Fruit fly (Drosophila melanogaster) whole organism, embryonic: ENCODE measurements around the gene mbt.
A peak's percentile ranks its signal among the peaks of the same experiment; 100 is the strongest.

ENCODE experiments used
- Ada2b ChIP-seq: fragments of 200-800 bp; sonication (Bioruptor generic); IDR thresholded peaks from 2 replicates; pipeline ENCODE4 v1.3.6; 2022; ENCODE audit warnings: missing biosample characterization, missing genetic modification characterization
- Antp ChIP-seq: fragments of 200-800 bp; sonication (Bioruptor generic); optimal IDR thresholded peaks from 3 replicates; lab custom pipeline; 2016; ENCODE audit warnings: missing biosample characterization, missing genetic modification characterization
- BtbVII ChIP-seq: fragments of 200-800 bp; sonication (Bioruptor generic); optimal IDR thresholded peaks from 3 replicates; lab custom pipeline; 2017; ENCODE audit warnings: missing biosample characterization, mild to moderate bottlenecking, missing genetic modification characterization
- CG10321 ChIP-seq: fragments of 200-800 bp; sonication (Bioruptor generic); IDR thresholded peaks from 2 replicates; pipeline ENCODE4 v1.3.6; 2022; ENCODE audit warnings: missing biosample characterization, missing genetic modification characterization
- CG10979 ChIP-seq: fragments of 200-800 bp; sonication (Bioruptor generic); optimal IDR thresholded peaks from 2 replicates; lab custom pipeline; 2018; ENCODE audit warnings: missing biosample characterization, mild to moderate bottlenecking, missing genetic modification characterization, moderate library complexity
- CG11456 ChIP-seq: fragments of 200-800 bp; sonication (Bioruptor generic); IDR thresholded peaks from 3 replicates; pipeline ENCODE4 v1.3.6; 2022; ENCODE audit warnings: missing biosample characterization, missing genetic modification characterization
- CG11504 ChIP-seq: fragments of 200-800 bp; sonication (Bioruptor generic); optimal IDR thresholded peaks from 3 replicates; lab custom pipeline; 2019; ENCODE audit warnings: missing biosample characterization, mild to moderate bottlenecking, missing genetic modification characterization, moderate library complexity
- CG11696 ChIP-seq: fragments of 200-800 bp; sonication (Bioruptor generic); IDR thresholded peaks from 2 replicates; pipeline ENCODE4 v1.3.6; 2022; ENCODE audit warnings: missing biosample characterization, missing genetic modification characterization
- CG12104 ChIP-seq: fragments of 200-800 bp; sonication (Bioruptor generic); optimal IDR thresholded peaks from 3 replicates; lab custom pipeline; 2016; ENCODE audit warnings: missing biosample characterization, missing genetic modification characterization
- CG12219 ChIP-seq: fragments of 200-800 bp; sonication (Bioruptor generic); optimal IDR thresholded peaks from 3 replicates; lab custom pipeline; 2018; ENCODE audit warnings: missing biosample characterization, mild to moderate bottlenecking, missing genetic modification characterization
- CG17359 ChIP-seq: fragments of 200-800 bp; sonication (Bioruptor generic); optimal IDR thresholded peaks from 3 replicates; lab custom pipeline; 2018; ENCODE audit warnings: missing biosample characterization, mild to moderate bottlenecking, missing genetic modification characterization, moderate library complexity
- CG18599 ChIP-seq: fragments of 200-800 bp; sonication (Bioruptor generic); optimal IDR thresholded peaks from 3 replicates; lab custom pipeline; 2017; ENCODE audit warnings: missing biosample characterization, missing genetic modification characterization, mild to moderate bottlenecking, moderate library complexity, missing genetic modification reagents
- CG2199 ChIP-seq: fragments of 200-800 bp; sonication (Bioruptor generic); IDR thresholded peaks from 3 replicates; pipeline ENCODE4 v1.3.6; 2022; ENCODE audit warnings: missing biosample characterization, missing genetic modification characterization
- CG2712 ChIP-seq: fragments of 200-800 bp; optimal IDR thresholded peaks from 3 replicates; lab custom pipeline; 2019; ENCODE audit warnings: missing biosample characterization, mild to moderate bottlenecking, missing genetic modification characterization, moderate library complexity
- CG31441 ChIP-seq: fragments of 200-800 bp; sonication (Bioruptor generic); IDR thresholded peaks from 2 replicates; pipeline ENCODE4 v1.3.6; 2022; ENCODE audit warnings: missing biosample characterization, missing genetic modification characterization
- CG33213 ChIP-seq: fragments of 200-800 bp; sonication (Bioruptor generic); optimal IDR thresholded peaks from 3 replicates; lab custom pipeline; 2016; ENCODE audit warnings: missing biosample characterization, missing genetic modification characterization
- CG5180 ChIP-seq: fragments of 200-800 bp; sonication (Bioruptor generic); optimal IDR thresholded peaks from 3 replicates; lab custom pipeline; 2017; ENCODE audit warnings: missing biosample characterization, missing genetic modification characterization, mild to moderate bottlenecking, moderate library complexity, missing genetic modification reagents
- CG6854 ChIP-seq: fragments of 200-800 bp; sonication (Bioruptor generic); optimal IDR thresholded peaks from 3 replicates; lab custom pipeline; 2017; ENCODE audit warnings: missing biosample characterization, mild to moderate bottlenecking, missing genetic modification characterization
- CG8359 ChIP-seq: fragments of 200-800 bp; sonication (Bioruptor generic); optimal IDR thresholded peaks from 2 replicates; lab custom pipeline; 2017; ENCODE audit warnings: missing biosample characterization, mild to moderate bottlenecking, missing genetic modification characterization, borderline replicate concordance
- CG9932 ChIP-seq: fragments of 200-800 bp; sonication (Bioruptor generic); IDR thresholded peaks from 2 replicates; pipeline ENCODE4 v1.3.6; 2022; ENCODE audit warnings: missing biosample characterization, missing genetic modification characterization
- Camta ChIP-seq: fragments of 200-800 bp; sonication (Bioruptor generic); optimal IDR thresholded peaks from 2 replicates; lab custom pipeline; 2016; ENCODE audit warnings: missing biosample characterization, missing genetic modification characterization
- D19B ChIP-seq: fragments of 200-800 bp; sonication (Bioruptor generic); optimal IDR thresholded peaks from 2 replicates; lab custom pipeline; 2017; ENCODE audit warnings: missing biosample characterization, mild to moderate bottlenecking, missing genetic modification characterization
- Dip3 ChIP-seq: fragments of 200-800 bp; sonication (Bioruptor generic); optimal IDR thresholded peaks from 3 replicates; lab custom pipeline; 2016; ENCODE audit warnings: missing biosample characterization, missing genetic modification characterization
- E2f1 ChIP-seq: fragments of 200-800 bp; sonication (Bioruptor generic); IDR thresholded peaks from 2 replicates; pipeline ENCODE4 v1.3.6; 2022; ENCODE audit warnings: missing biosample characterization, missing genetic modification characterization
- H15 ChIP-seq: fragments of 200-800 bp; sonication (Bioruptor generic); IDR thresholded peaks from 3 replicates; pipeline ENCODE4 v1.3.6; 2022; ENCODE audit warnings: missing biosample characterization, missing genetic modification characterization
- H2.0 ChIP-seq: fragments of 200-800 bp; sonication (Bioruptor generic); IDR thresholded peaks from 2 replicates; pipeline ENCODE4 v1.3.6; 2022; ENCODE audit warnings: missing biosample characterization, missing genetic modification characterization
- Hr3 ChIP-seq: fragments of 200-800 bp; sonication (Bioruptor generic); optimal IDR thresholded peaks from 3 replicates; lab custom pipeline; 2016; ENCODE audit warnings: missing biosample characterization, missing genetic modification characterization
- Mes4 ChIP-seq: fragments of 200-800 bp; sonication (Bioruptor generic); optimal IDR thresholded peaks from 2 replicates; lab custom pipeline; 2016; ENCODE audit warnings: missing biosample characterization, missing genetic modification characterization
- Mrtf ChIP-seq: fragments of 200-800 bp; sonication (Bioruptor generic); IDR thresholded peaks from 3 replicates; pipeline ENCODE4 v1.3.6; 2022; ENCODE audit warnings: missing biosample characterization, missing genetic modification characterization
- Trl ChIP-seq, 3 experiments: fragments of >200 bp in 2 of 3; fragments of 200-800 bp in 1 of 3; sonication (Bioruptor generic) in 1 of 3; optimal IDR thresholded peaks; 2 replicates in 1 of 3; 3 replicates in 2 of 3; lab custom pipeline; 2016 to 2017; ENCODE audit warnings: missing biosample characterization in 1 of 3, missing genetic modification characterization in 1 of 3
- bab2 ChIP-seq: fragments of 200-800 bp; sonication (Bioruptor generic); optimal IDR thresholded peaks from 2 replicates; lab custom pipeline; 2016; ENCODE audit warnings: missing biosample characterization, missing genetic modification characterization
- bowl ChIP-seq: fragments of 200-800 bp; sonication (Bioruptor generic); IDR thresholded peaks from 2 replicates; pipeline ENCODE4 v1.3.6; 2022; ENCODE audit warnings: missing biosample characterization, missing genetic modification characterization
- crc ChIP-seq: fragments of 200-800 bp; sonication (Bioruptor generic); optimal IDR thresholded peaks from 2 replicates; lab custom pipeline; 2016; ENCODE audit warnings: missing biosample characterization, missing genetic modification characterization
- dimm ChIP-seq: fragments of 200-800 bp; sonication (Bioruptor generic); IDR thresholded peaks from 2 replicates; pipeline ENCODE4 v1.3.6; 2022; ENCODE audit warnings: missing biosample characterization, missing genetic modification characterization
- dpn ChIP-seq, 2 experiments: fragments of 200-800 bp; sonication (Bioruptor generic); optimal IDR thresholded peaks; 3 replicates each; lab custom pipeline; 2016; ENCODE audit warnings: missing biosample characterization in 2 of 2, missing genetic modification characterization in 2 of 2
- gem ChIP-seq: fragments of 200-800 bp; sonication (Bioruptor generic); optimal IDR thresholded peaks from 2 replicates; lab custom pipeline; 2019; ENCODE audit warnings: missing biosample characterization, mild to moderate bottlenecking, missing genetic modification characterization, moderate library complexity
- jumu ChIP-seq: fragments of 200-800 bp; sonication (Bioruptor generic); optimal IDR thresholded peaks from 3 replicates; lab custom pipeline; 2016; ENCODE audit warnings: missing biosample characterization, missing genetic modification characterization
- ken ChIP-seq: fragments of 200-800 bp; sonication (Bioruptor generic); IDR thresholded peaks from 3 replicates; pipeline ENCODE4 v1.3.6; 2022; ENCODE audit warnings: missing biosample characterization, missing genetic modification characterization
- lab ChIP-seq: fragments of 200-800 bp; sonication (Bioruptor generic); optimal IDR thresholded peaks from 3 replicates; lab custom pipeline; 2017; ENCODE audit warnings: missing biosample characterization, missing genetic modification characterization, mild to moderate bottlenecking, moderate library complexity, missing genetic modification reagents
- mam ChIP-seq: fragments of 200-800 bp; sonication (Bioruptor generic); optimal IDR thresholded peaks from 3 replicates; lab custom pipeline; 2016; ENCODE audit warnings: missing biosample characterization, missing genetic modification characterization
- prd ChIP-seq, 3 experiments: fragments of >200 bp in 2 of 3; fragments of 200-800 bp in 1 of 3; sonication (Bioruptor generic) in 1 of 3; optimal IDR thresholded peaks in 2 of 3; IDR thresholded peaks in 1 of 3; 2 replicates in 2 of 3; 3 replicates in 1 of 3; pipeline versions ENCODE4 v1.3.6 to Lab custom; 2017 to 2022; ENCODE audit warnings: missing biosample characterization in 1 of 3, missing genetic modification characterization in 1 of 3
- sd ChIP-seq: fragments of 200-800 bp; sonication (Bioruptor generic); optimal IDR thresholded peaks from 3 replicates; lab custom pipeline; 2018; ENCODE audit warnings: missing biosample characterization, mild to moderate bottlenecking, missing genetic modification characterization, moderate library complexity
- sens ChIP-seq: fragments of 200-800 bp; sonication (Bioruptor generic); peaks from one replicate; lab custom pipeline; 2016; ENCODE audit warnings: missing biosample characterization, missing genetic modification characterization
- sqz ChIP-seq: fragments of 200-800 bp; sonication (Bioruptor generic); optimal IDR thresholded peaks from 3 replicates; lab custom pipeline; 2018; ENCODE audit warnings: missing biosample characterization, mild to moderate bottlenecking, missing genetic modification characterization
- sr ChIP-seq: fragments of 200-800 bp; sonication (Bioruptor generic); IDR thresholded peaks from 3 replicates; pipeline ENCODE4 v1.3.6; 2022; ENCODE audit warnings: missing biosample characterization, missing genetic modification characterization
- vvl ChIP-seq: fragments of 200-800 bp; sonication (Bioruptor generic); IDR thresholded peaks from 2 replicates; pipeline ENCODE4 v1.3.6; 2022; ENCODE audit warnings: missing biosample characterization, missing genetic modification characterization
- zen2 ChIP-seq: fragments of 200-800 bp; sonication (Bioruptor generic); IDR thresholded peaks from 3 replicates; pipeline ENCODE4 v1.3.6; 2022; ENCODE audit warnings: missing biosample characterization, missing genetic modification characterization; ENCODE audit not compliant: partially characterized antibody

mbt gene

DNA sequence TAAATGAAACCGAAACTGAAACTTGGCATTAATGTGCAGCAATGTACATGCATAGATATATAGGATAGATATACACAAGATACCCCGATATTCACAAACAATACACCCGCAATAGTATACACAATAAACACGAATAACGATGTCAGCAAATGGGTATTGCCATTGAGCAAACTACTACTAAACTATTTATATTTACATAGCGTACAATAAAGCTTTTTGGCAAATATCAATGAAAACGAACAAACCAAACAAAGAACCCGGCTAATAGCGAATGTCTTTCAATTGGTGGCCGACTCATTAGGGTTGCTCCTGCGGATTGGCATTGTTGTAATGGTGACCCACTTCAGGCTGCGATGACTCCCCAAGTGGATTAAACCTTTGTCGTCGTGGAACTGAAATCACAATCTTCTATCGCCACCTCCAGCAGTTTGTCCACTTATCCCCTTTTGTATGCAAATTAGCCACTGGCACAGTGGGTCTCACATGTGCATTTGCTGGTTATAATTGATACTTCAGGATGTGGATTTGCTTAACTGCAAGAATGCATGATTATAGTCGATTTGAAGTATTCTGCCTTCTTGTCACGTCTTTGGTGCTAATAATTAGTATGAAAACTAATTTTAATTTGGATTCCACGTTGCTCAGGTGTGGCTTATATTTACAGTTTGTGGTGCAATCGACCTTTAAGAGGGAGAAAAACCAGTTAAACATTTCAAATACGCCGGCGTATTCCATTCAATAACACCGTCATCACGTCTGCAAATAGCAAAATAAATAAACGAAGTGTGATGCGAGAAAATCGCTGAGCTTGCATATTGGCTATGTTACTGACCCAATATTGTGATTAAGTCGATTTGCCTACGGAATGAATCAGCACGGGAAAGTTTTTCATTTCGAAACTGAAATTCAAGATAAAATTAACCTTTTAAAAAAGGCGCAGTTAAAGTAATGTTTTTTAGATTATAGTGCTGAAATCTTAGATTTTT is 39.9 kb downstream of the mbt start (continued):
- TF ChIP-seq mam (GFP tag; lab: Kevin White, UChicago) (peak; percentile 70), Camta (peak; percentile 85), H2.0 (no peak), E2f1 (GFP tag; lab: Robert Waterston, UW) (0 out of 2 replicates have a peak, but pooled peaks have one; percentile 35), lab (GFP tag; lab: Kevin White, UChicago) (peak; percentile 53), CG8359 (GFP tag; lab: Kevin White, UChicago) (no peak), Antp (GFP tag; lab: Kevin White, UChicago) (peak; percentile 85), vvl (GFP tag; lab: Robert Waterston, UW) (peak; percentile 90), crc (GFP tag; lab: Kevin White, UChicago) (peak; percentile 57), dpn (GFP tag; optimal IDR thresholded peaks at IDR 0.05; lab: Kevin White, UChicago) (peak in 1 of 2 experiments; percentile 81), Mrtf (GFP tag; lab: Robert Waterston, UW) (peak; percentile 66), sens (GFP tag; lab: Kevin White, UChicago) (peak; percentile 97), sr (GFP tag; lab: Robert Waterston, UW) (0 out of 3 replicates have a peak, but pooled peaks have one; percentile 22), CG18599 (GFP tag; lab: Kevin White, UChicago) (peak; percentile 43), sd (no peak), sqz (no peak), CG11504 (peak; percentile 79), ken (GFP tag; lab: Robert Waterston, UW) (no peak), BtbVII (GFP tag; lab: Kevin White, UChicago) (peak; percentile 23), CG10321 (GFP tag; lab: Robert Waterston, UW) (peak; percentile 60; the same call in 1 of the 2 replicates), Trl (optimal IDR thresholded peaks at IDR 0.05; lab: Kevin White, UChicago) (no peak), Trl (GFP tag; optimal IDR thresholded peaks at IDR 0.05; lab: Kevin White, UChicago) (peak; percentile 81), D19B (GFP tag; lab: Kevin White, UChicago) (no peak), CG11456 (GFP tag; lab: Robert Waterston, UW) (0 out of 3 replicates have a peak, but pooled peaks have one; percentile 42), CG12219 (GFP tag; lab: Kevin White, UChicago) (no peak), gem (peak; percentile 51), CG17359 (tag; lab: Kevin White, UChicago) (peak; percentile 9), Dip3 (GFP tag; lab: Kevin White, UChicago) (peak; percentile 64), CG10979 (tag; lab: Kevin White, UChicago) (no peak), CG5180 (GFP tag; lab: Kevin White, UChicago) (peak; percentile 2), dimm (GFP tag; lab: Robert Waterston, UW) (peak; percentile 56; the same call in 1 of the 2 replicates), prd (optimal IDR thresholded peaks at IDR 0.05; lab: Kevin White, UChicago) (no peak), prd (GFP tag; IDR thresholded peaks at IDR 0.05; lab: Robert Waterston, UW) (peak; percentile 26; the same call in 1 of the 3 replicates), CG11696 (GFP tag; lab: Robert Waterston, UW) (peak; percentile 62), CG6854 (GFP tag; lab: Kevin White, UChicago) (peak; percentile 26), bab2 (GFP tag; lab: Kevin White, UChicago) (peak; percentile 73), CG12104 (peak; percentile 6), CG33213 (no peak), jumu (peak; percentile 80), Mes4 (GFP tag; lab: Kevin White, UChicago) (no peak), CG31441 (GFP tag; lab: Robert Waterston, UW) (no peak), bowl (GFP tag; lab: Robert Waterston, UW) (0 out of 2 replicates have a peak, but pooled peaks have one; percentile 30), CG2712 (tag; lab: Kevin White, UChicago) (peak; percentile 15), Ada2b (GFP tag; lab: Robert Waterston, UW) (peak; percentile 41; the same call in 1 of the 2 replicates), H15 (GFP tag; lab: Robert Waterston, UW) (peak; percentile 64), Hr3 (GFP tag; lab: Kevin White, UChicago) (peak; percentile 67), CG9932 (peak; percentile 34; the same call in 1 of the 2 replicates), CG2199 (GFP tag; lab: Robert Waterston, UW) (0 out of 3 replicates have a peak, but pooled peaks have one; percentile 48), zen2 (no peak)
